Worm (Caenorhabditis elegans) whole organism, L4 larva: Measurements from ENCODE around the gene M116.5.

Experiments used
- Y105C5A.15 ChIP-seq: fragments of 200-800 bp; sonication (Bioruptor generic); IDR thresholded peaks from 2 replicates; pipeline ENCODE4 v1.3.6; 2022; ENCODE audit warnings: missing genetic modification characterization, missing compliant biosample characterization
- Y48G9A.11 ChIP-seq: fragments of 200-800 bp; sonication (Bioruptor generic); IDR thresholded peaks from 2 replicates; pipeline ENCODE4 v1.3.6; 2022; ENCODE audit warnings: missing genetic modification reagents, missing genetic modification characterization, missing compliant biosample characterization
- aly-2 ChIP-seq: sonication (generic microtip); optimal IDR thresholded peaks from 2 replicates; lab custom pipeline; 2018; ENCODE audit warnings: missing biosample characterization, missing genetic modification characterization
- duxl-1 ChIP-seq: sonication (generic microtip); optimal IDR thresholded peaks from 2 replicates; lab custom pipeline; 2016; ENCODE audit warnings: mild to moderate bottlenecking, missing genetic modification characterization, moderate library complexity, missing compliant biosample characterization; ENCODE audit not compliant: poor library complexity
- lin-15B ChIP-seq: fragments of 150-350 bp; sonication (generic microtip); optimal IDR thresholded peaks from 3 replicates; lab custom pipeline; 2014; ENCODE audit warnings: missing biosample characterization, missing genetic modification characterization
- tra-1 ChIP-seq: fragments of 200-800 bp; sonication (Bioruptor generic); IDR thresholded peaks from 2 replicates; pipeline ENCODE4 v1.3.6; 2022; ENCODE audit warnings: missing genetic modification reagents, missing genetic modification characterization, missing compliant biosample characterization
- unc-39 ChIP-seq: sonication (generic microtip); optimal IDR thresholded peaks from 2 replicates; lab custom pipeline; 2017; ENCODE audit warnings: missing biosample characterization, missing genetic modification characterization
- zag-1 ChIP-seq: fragments of 150-350 bp; optimal IDR thresholded peaks from 2 replicates; lab custom pipeline; 2014; ENCODE audit warnings: missing biosample characterization, missing genetic modification characterization

ce11 chrIV:8378280-8378679 lies 42.6 kb downstream of the M116.5 start:
- no peak for TF ChIP-seq duxl-1 (tag; lab: Kevin White, UChicago)
- no peak for TF ChIP-seq tra-1 (GFP tag; lab: Robert Waterston, UW)
- no peak for TF ChIP-seq aly-2 (tag; lab: Kevin White, UChicago)
- no peak for TF ChIP-seq unc-39
- TF ChIP-seq zag-1 = no peak
- no peak for TF ChIP-seq lin-15B (tag; lab: Kevin White, UChicago)
- no peak for TF ChIP-seq Y105C5A.15 (GFP tag; lab: Robert Waterston, UW)
- no peak for TF ChIP-seq Y48G9A.11 (GFP tag; lab: Robert Waterston, UW)
